Fruit fly (Drosophila melanogaster): ENCODE results near the gene beg.
A peak's percentile ranks its signal among the peaks of the same experiment; 100 is the strongest.

Gene beg

dm6 chr3L:16989169-16989568, 46.3 kb upstream of the beg start (continued):
- TF ChIP-seq unc-4 (GFP tag; IDR thresholded peaks at IDR 0.05; ENCODE audit: partially characterized antibody): no peak
- TF ChIP-seq kni (GFP tag; optimal IDR thresholded peaks at IDR 0.05): no peak
- TF ChIP-seq pita (GFP tag; optimal IDR thresholded peaks at IDR 0.05): no peak
- peak; percentile 62 for TF ChIP-seq dmrt99B (tag; optimal IDR thresholded peaks at IDR 0.05)
- no peak for TF ChIP-seq twi (tag; optimal IDR thresholded peaks at IDR 0.05)
- no peak for TF ChIP-seq CG16815 (GFP tag; optimal IDR thresholded peaks at IDR 0.05)
- TF ChIP-seq ewg (GFP tag; optimal IDR thresholded peaks at IDR 0.05): no peak
- peak; percentile 25 for TF ChIP-seq org-1 (GFP tag; optimal IDR thresholded peaks at IDR 0.05)
- no peak for TF ChIP-seq cwo (GFP tag; optimal IDR thresholded peaks at IDR 0.05)
- no peak for TF ChIP-seq CG7987 (GFP tag; optimal IDR thresholded peaks at IDR 0.05)
- TF ChIP-seq CG5180 (GFP tag; optimal IDR thresholded peaks at IDR 0.05): no peak
- TF ChIP-seq CG30431 (GFP tag; optimal IDR thresholded peaks at IDR 0.05): no peak
- TF ChIP-seq Sry-δ (GFP tag; optimal IDR thresholded peaks at IDR 0.05): no peak
- no peak for TF ChIP-seq Optix (GFP tag; IDR thresholded peaks at IDR 0.05)
- TF ChIP-seq CG12236 (GFP tag; optimal IDR thresholded peaks at IDR 0.05): no peak
- no peak for TF ChIP-seq oc (tag; optimal IDR thresholded peaks at IDR 0.05)
- no peak for TF ChIP-seq tll (GFP tag; optimal IDR thresholded peaks at IDR 0.05)
- no peak for TF ChIP-seq HLH3B (GFP tag; IDR thresholded peaks at IDR 0.05)
- no peak for TF ChIP-seq chif (GFP tag; optimal IDR thresholded peaks at IDR 0.05)
- 0 out of 2 replicates have a peak, but pooled peaks have one; percentile 18 for TF ChIP-seq wor (GFP tag; IDR thresholded peaks at IDR 0.05)
- no peak for TF ChIP-seq Hand (GFP tag; optimal IDR thresholded peaks at IDR 0.05)
- TF ChIP-seq Nf-YC (tag; optimal IDR thresholded peaks at IDR 0.05): no peak
- TF ChIP-seq Deaf1 (tag; optimal IDR thresholded peaks at IDR 0.05): peak; percentile 32
- TF ChIP-seq CG17361 (GFP tag; IDR thresholded peaks at IDR 0.05): no peak
- TF ChIP-seq CG5953 (GFP tag; IDR thresholded peaks at IDR 0.05): no peak
- no peak for TF ChIP-seq CG8478 (optimal IDR thresholded peaks at IDR 0.05)
- TF ChIP-seq CG2678 (tag; optimal IDR thresholded peaks at IDR 0.05): peak; percentile 56
- TF ChIP-seq CG14441 (GFP tag; IDR thresholded peaks at IDR 0.05): no peak
- TF ChIP-seq Oli (tag; optimal IDR thresholded peaks at IDR 0.05): peak; percentile 54
- no peak for TF ChIP-seq mam (GFP tag; optimal IDR thresholded peaks at IDR 0.05)
- no peak for TF ChIP-seq Six4 (GFP tag; optimal IDR thresholded peaks at IDR 0.05)
- TF ChIP-seq fd64A (GFP tag; optimal IDR thresholded peaks at IDR 0.05): no peak
- no peak for TF ChIP-seq usp (GFP tag; optimal IDR thresholded peaks at IDR 0.05)
- TF ChIP-seq H2.0 (GFP tag; IDR thresholded peaks at IDR 0.05): no peak
- no peak for TF ChIP-seq CG12155 (GFP tag; optimal IDR thresholded peaks at IDR 0.05)
- TF ChIP-seq gcm2 (GFP tag; optimal IDR thresholded peaks at IDR 0.05): no peak
- no peak for TF ChIP-seq sima (GFP tag; optimal IDR thresholded peaks at IDR 0.05)
- no peak for TF ChIP-seq B-H2 (GFP tag; optimal IDR thresholded peaks at IDR 0.05)
- TF ChIP-seq CG12104 (GFP tag; optimal IDR thresholded peaks at IDR 0.05): no peak
- no peak for TF ChIP-seq psq (GFP tag; optimal IDR thresholded peaks at IDR 0.05)
- TF ChIP-seq CG12391 (tag; optimal IDR thresholded peaks at IDR 0.05): no peak
- no peak for TF ChIP-seq Nf-YB (GFP tag; optimal IDR thresholded peaks at IDR 0.05)
- TF ChIP-seq CG33557 (GFP tag; optimal IDR thresholded peaks at IDR 0.05): peak; percentile 14
- TF ChIP-seq gce (GFP tag; IDR thresholded peaks at IDR 0.05): no peak
- no peak for TF ChIP-seq tx (GFP tag; optimal IDR thresholded peaks at IDR 0.05)
- TF ChIP-seq E2f1 (GFP tag; IDR thresholded peaks at IDR 0.05): peak; percentile 18; the same call in 1 of the 2 replicates
- no peak for TF ChIP-seq mld (GFP tag; IDR thresholded peaks at IDR 0.05; ENCODE audit: partially characterized antibody)
- no peak for TF ChIP-seq CG18476 (GFP tag; optimal IDR thresholded peaks at IDR 0.05)
- peak; percentile 8 for TF ChIP-seq HmgZ (tag; optimal IDR thresholded peaks at IDR 0.05)
- no peak for TF ChIP-seq bab2 (GFP tag; optimal IDR thresholded peaks at IDR 0.05)
- TF ChIP-seq CG10979 (tag; optimal IDR thresholded peaks at IDR 0.05): peak; percentile 27
- TF ChIP-seq luna (GFP tag; optimal IDR thresholded peaks at IDR 0.05): no peak

Data from whole organism, embryonic.